Worm (Caenorhabditis elegans): ENCODE data around the gene T03F6.6.
"Not testable (repeated sequence)": the region's sequence is repeated elsewhere in the genome, so short reads cannot be mapped to it uniquely, and the experiment has no call there.

T03F6.6 gene

ce11 chrIII:13404418-13404817, 24.3 kb upstream of the T03F6.6 start, which contains the start of gene ttr-52:
TSS of gene ttr-52 (plus strand) at chrIII:13404718.
- TF ChIP-seq tab-1 (GFP tag; IDR thresholded peaks at IDR 0.05) (no peak), T22C8.4 (GFP tag; IDR thresholded peaks at IDR 0.05) (no peak)

ce11 chrIII:13402934-13403333, 22.8 kb upstream of the T03F6.6 start, which contains the start of gene mig-18:
TSS of gene mig-18 (plus strand) at chrIII:13403234.
- no peak for TF ChIP-seq ztf-23 (GFP tag; IDR thresholded peaks at IDR 0.05)
- no peak for TF ChIP-seq T22C8.4 (GFP tag; IDR thresholded peaks at IDR 0.05)
- TF ChIP-seq ztf-29 (GFP tag; IDR thresholded peaks at IDR 0.05) = no peak
- TF ChIP-seq tab-1 (GFP tag; IDR thresholded peaks at IDR 0.05) = no peak
- TF ChIP-seq cog-1 (tag; optimal IDR thresholded peaks at IDR 0.05) = no peak
- no peak for TF ChIP-seq ref-1 (GFP tag; conservative IDR thresholded peaks at IDR 0.05)
- no peak for TF ChIP-seq klf-2 (GFP tag; conservative IDR thresholded peaks at IDR 0.05)
- no peak for TF ChIP-seq flt-1 (GFP tag; IDR thresholded peaks at IDR 0.05)
- TF ChIP-seq med-1 (GFP tag; optimal IDR thresholded peaks at IDR 0.05; ENCODE audit: insufficient read depth) = no peak

- TF ChIP-seq T22C8.4 (GFP tag; IDR thresholded peaks at IDR 0.05); ztf-23 (GFP tag; IDR thresholded peaks at IDR 0.05); klf-2 (GFP tag; conservative IDR thresholded peaks at IDR 0.05): not testable (repeated sequence)
Observed at ce11 chrIII:13401673-13402258, 21.7 kb upstream of the T03F6.6 start, which contains the start of the genes srlf-9 and srlf-10. TSS of gene srlf-9 (minus strand) at chrIII:13401773. TSS of gene srlf-10 (plus strand) at chrIII:13402208.

- no peak for TF ChIP-seq ztf-29 (GFP tag; IDR thresholded peaks at IDR 0.05)
- no peak for TF ChIP-seq ztf-23 (GFP tag; IDR thresholded peaks at IDR 0.05)
- TF ChIP-seq tab-1 (GFP tag; IDR thresholded peaks at IDR 0.05) = no peak
- TF ChIP-seq med-1 (GFP tag; optimal IDR thresholded peaks at IDR 0.05; ENCODE audit: insufficient read depth) = no peak
- no peak for TF ChIP-seq ref-1 (GFP tag; conservative IDR thresholded peaks at IDR 0.05)
- no peak for TF ChIP-seq cog-1 (tag; optimal IDR thresholded peaks at IDR 0.05)
- TF ChIP-seq T22C8.4 (GFP tag; IDR thresholded peaks at IDR 0.05) = no peak
- TF ChIP-seq flt-1 (GFP tag; IDR thresholded peaks at IDR 0.05) = no peak
- no peak for TF ChIP-seq klf-2 (GFP tag; conservative IDR thresholded peaks at IDR 0.05)
Observed at ce11 chrIII:13395262-13395661, 15.2 kb upstream of the T03F6.6 start, which contains the start of gene F11F1.1. TSS of gene F11F1.1 (plus strand) at chrIII:13395562.

- no peak for TF ChIP-seq klf-2 (GFP tag; conservative IDR thresholded peaks at IDR 0.05)
- no peak for TF ChIP-seq ztf-23 (GFP tag; IDR thresholded peaks at IDR 0.05)
- TF ChIP-seq T22C8.4 (GFP tag; IDR thresholded peaks at IDR 0.05) = no peak
- no peak for TF ChIP-seq tab-1 (GFP tag; IDR thresholded peaks at IDR 0.05)
- TF ChIP-seq med-1 (GFP tag; optimal IDR thresholded peaks at IDR 0.05; ENCODE audit: insufficient read depth) = no peak
- no peak for TF ChIP-seq ztf-29 (GFP tag; IDR thresholded peaks at IDR 0.05)
- TF ChIP-seq cog-1 (tag; optimal IDR thresholded peaks at IDR 0.05) = no peak
- TF ChIP-seq flt-1 (GFP tag; IDR thresholded peaks at IDR 0.05) = no peak
- no peak for TF ChIP-seq ref-1 (GFP tag; conservative IDR thresholded peaks at IDR 0.05)
Observed at ce11 chrIII:13393647-13394046, 13.6 kb upstream of the T03F6.6 start, which contains the start of gene qdpr-1. TSS of gene qdpr-1 (plus strand) at chrIII:13393910.

- no peak for TF ChIP-seq tab-1 (GFP tag; IDR thresholded peaks at IDR 0.05)
- no peak for TF ChIP-seq ref-1 (GFP tag; conservative IDR thresholded peaks at IDR 0.05)
- no peak for TF ChIP-seq cog-1 (tag; optimal IDR thresholded peaks at IDR 0.05)
- no peak for TF ChIP-seq klf-2 (GFP tag; conservative IDR thresholded peaks at IDR 0.05)
- TF ChIP-seq ztf-29 (GFP tag; IDR thresholded peaks at IDR 0.05) = no peak
- TF ChIP-seq ztf-23 (GFP tag; IDR thresholded peaks at IDR 0.05) = no peak
- TF ChIP-seq flt-1 (GFP tag; IDR thresholded peaks at IDR 0.05) = no peak
- TF ChIP-seq med-1 (GFP tag; optimal IDR thresholded peaks at IDR 0.05; ENCODE audit: insufficient read depth) = no peak
- no peak for TF ChIP-seq T22C8.4 (GFP tag; IDR thresholded peaks at IDR 0.05)
Observed at ce11 chrIII:13393239-13393638, 13.1 kb upstream of the T03F6.6 start, which contains the start of gene dnj-17. TSS of gene dnj-17 (minus strand) at chrIII:13393339.

ce11 chrIII:13390789-13391188, 10.7 kb upstream of the T03F6.6 start:
- TF ChIP-seq ztf-23 (GFP tag; IDR thresholded peaks at IDR 0.05) = no peak

ce11 chrIII:13389078-13389477, 9.0 kb upstream of the T03F6.6 start, which contains the start of gene T03F6.3:
TSS of gene T03F6.3 (plus strand) at chrIII:13389395.
- TF ChIP-seq tab-1 (GFP tag; IDR thresholded peaks at IDR 0.05) = no peak
- no peak for TF ChIP-seq ztf-29 (GFP tag; IDR thresholded peaks at IDR 0.05)

- TF ChIP-seq T22C8.4 (GFP tag; IDR thresholded peaks at IDR 0.05) = no peak
- no peak for TF ChIP-seq med-1 (GFP tag; optimal IDR thresholded peaks at IDR 0.05; ENCODE audit: insufficient read depth)
- no peak for TF ChIP-seq flt-1 (GFP tag; IDR thresholded peaks at IDR 0.05)
- no peak for TF ChIP-seq klf-2 (GFP tag; conservative IDR thresholded peaks at IDR 0.05)
- TF ChIP-seq tab-1 (GFP tag; IDR thresholded peaks at IDR 0.05) = no peak
- TF ChIP-seq cog-1 (tag; optimal IDR thresholded peaks at IDR 0.05) = no peak
- TF ChIP-seq ztf-29 (GFP tag; IDR thresholded peaks at IDR 0.05) = no peak
- no peak for TF ChIP-seq ztf-23 (GFP tag; IDR thresholded peaks at IDR 0.05)
- no peak for TF ChIP-seq ref-1 (GFP tag; conservative IDR thresholded peaks at IDR 0.05)
Observed at ce11 chrIII:13388621-13389020, 8.5 kb upstream of the T03F6.6 start.

- TF ChIP-seq T22C8.4 (GFP tag; IDR thresholded peaks at IDR 0.05) = no peak
- no peak for TF ChIP-seq cog-1 (tag; optimal IDR thresholded peaks at IDR 0.05)
- TF ChIP-seq med-1 (GFP tag; optimal IDR thresholded peaks at IDR 0.05; ENCODE audit: insufficient read depth) = no peak
- TF ChIP-seq flt-1 (GFP tag; IDR thresholded peaks at IDR 0.05) = no peak
- TF ChIP-seq ztf-29 (GFP tag; IDR thresholded peaks at IDR 0.05) = no peak
- no peak for TF ChIP-seq ztf-23 (GFP tag; IDR thresholded peaks at IDR 0.05)
- no peak for TF ChIP-seq tab-1 (GFP tag; IDR thresholded peaks at IDR 0.05)
- TF ChIP-seq klf-2 (GFP tag; conservative IDR thresholded peaks at IDR 0.05) = no peak
- no peak for TF ChIP-seq ref-1 (GFP tag; conservative IDR thresholded peaks at IDR 0.05)
Observed at ce11 chrIII:13385850-13386249, 5.8 kb upstream of the T03F6.6 start, which contains the start of gene T03F6.4. TSS of gene T03F6.4 (plus strand) at chrIII:13386150.

Data from whole organism, midembryonic.